Worm (Caenorhabditis elegans) whole organism, L4/young adult: ENCODE data around the gene C43H6.4.

Source experiments
- W03F9.2 ChIP-seq: fragments of 150-350 bp; optimal IDR thresholded peaks from 2 replicates; lab custom pipeline; 2014; ENCODE audit warnings: missing biosample characterization, missing genetic modification characterization
- dao-5 ChIP-seq: sonication (generic microtip); optimal IDR thresholded peaks from 2 replicates; lab custom pipeline; 2016; ENCODE audit warnings: missing genotype, missing genetic modification characterization, moderate library complexity, missing compliant biosample characterization
- him-1 ChIP-seq: sonication (generic microtip); optimal IDR thresholded peaks from 2 replicates; lab custom pipeline; 2016; ENCODE audit warnings: missing genotype, missing genetic modification reagents, missing genetic modification characterization, missing compliant biosample characterization

DNA sequence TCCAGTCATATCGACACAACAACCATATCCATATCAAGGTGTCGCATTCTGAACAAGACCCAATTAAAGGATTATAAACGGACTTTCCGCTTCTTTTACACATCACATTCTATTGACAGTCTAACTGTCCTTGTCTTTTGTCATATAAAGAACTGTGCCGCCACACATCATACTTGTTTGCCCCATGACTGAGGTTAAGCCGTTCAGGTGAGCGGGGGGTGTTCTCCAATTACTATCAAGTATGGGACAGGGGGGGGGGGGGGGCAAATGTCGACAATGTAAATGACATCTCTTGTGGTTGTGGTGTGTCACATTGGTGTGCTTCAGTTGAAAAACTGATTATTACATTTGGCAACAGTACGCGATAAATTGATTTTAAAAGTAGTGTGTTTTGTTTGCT is 30.0 kb downstream of the C43H6.4 start:
- TF ChIP-seq him-1 (tag; lab: Kevin White, UChicago) (no peak), dao-5 (no peak), W03F9.2 (tag; lab: Kevin White, UChicago) (no peak)
